Worm (Caenorhabditis elegans): Measurements from ENCODE around the gene F28B4.3.

DNA sequence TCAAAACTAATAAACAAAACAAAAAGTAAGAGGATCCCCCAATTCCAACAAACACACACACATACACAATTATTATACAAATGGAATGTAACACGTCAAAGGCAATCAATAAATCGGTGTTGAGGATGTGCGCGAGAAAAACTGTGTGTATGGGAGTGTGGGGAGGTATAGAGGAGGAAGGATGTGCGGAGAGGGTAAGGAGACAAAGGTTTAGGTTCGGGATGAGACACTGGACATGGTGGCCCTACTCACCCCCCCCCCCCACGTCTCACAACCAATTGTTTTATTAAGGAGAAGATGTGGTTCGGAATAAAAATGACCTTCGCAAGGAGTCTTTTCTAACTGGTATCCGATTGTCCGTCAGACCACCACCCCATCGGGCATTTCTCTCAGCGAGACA lies 12.1 kb downstream of the F28B4.3 start:
- no peak for TF ChIP-seq nhr-76 (tag; optimal IDR thresholded peaks at IDR 0.05)
- no peak for TF ChIP-seq nfya-1 (tag; optimal IDR thresholded peaks at IDR 0.05; ENCODE audit: insufficient read depth)
- TF ChIP-seq R02D3.7 (tag; optimal IDR thresholded peaks at IDR 0.05), result no peak
- no peak for TF ChIP-seq snpc-4 (tag; optimal IDR thresholded peaks at IDR 0.05)
- no peak for TF ChIP-seq fkh-10 (GFP tag; optimal IDR thresholded peaks at IDR 0.05)
- peak; percentile 2 for TF ChIP-seq pha-4 (tag; optimal IDR thresholded peaks at IDR 0.05)
- TF ChIP-seq nhr-28 (tag; optimal IDR thresholded peaks at IDR 0.05), result no peak
- TF ChIP-seq nhr-12 (tag; optimal IDR thresholded peaks at IDR 0.05), result no peak
- TF ChIP-seq ZK546.5 (tag; optimal IDR thresholded peaks at IDR 0.05), result no peak
- no peak for TF ChIP-seq daf-12 (tag; optimal IDR thresholded peaks at IDR 0.05)
- no peak for TF ChIP-seq ama-1 (optimal IDR thresholded peaks at IDR 0.05)
- TF ChIP-seq nhr-77 (tag; optimal IDR thresholded peaks at IDR 0.05), result no peak
- no peak for TF ChIP-seq elt-1 (tag; optimal IDR thresholded peaks at IDR 0.05)
- TF ChIP-seq aly-2 (tag; optimal IDR thresholded peaks at IDR 0.05), result no peak

Measured in whole organism, L3 larva.